Worm (Caenorhabditis elegans): ENCODE measurements around the gene R02F2.10.

The R02F2.10 gene

DNA sequence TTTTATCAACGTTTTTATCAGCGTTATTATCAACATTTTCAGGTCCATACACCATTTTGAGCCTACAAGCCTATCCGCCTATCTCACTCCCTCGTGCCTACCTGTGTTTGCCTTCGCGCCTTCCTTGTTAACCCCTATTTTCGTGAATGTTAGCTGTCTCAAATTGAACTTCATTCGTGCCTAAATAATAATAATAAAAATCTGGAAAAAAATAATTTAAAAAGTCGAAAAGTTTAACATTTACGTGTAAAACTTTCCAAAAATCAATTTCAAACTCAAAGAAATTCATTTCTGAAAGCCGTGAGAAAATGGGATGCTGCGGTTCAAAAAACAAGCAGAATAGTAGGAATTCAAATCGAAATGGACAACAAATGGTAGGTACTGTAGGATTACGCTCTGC, at the start of gene R02F2.10:
R02F2.10 (plus strand) TSS at position 301 of the 400 bp plus-strand sequence.
- no peak for TF ChIP-seq T22C8.4 (GFP tag; IDR thresholded peaks at IDR 0.05)
- no peak for TF ChIP-seq ztf-23 (GFP tag; IDR thresholded peaks at IDR 0.05)
- no peak for TF ChIP-seq tab-1 (GFP tag; IDR thresholded peaks at IDR 0.05)
- no peak for TF ChIP-seq ztf-29 (GFP tag; IDR thresholded peaks at IDR 0.05)
- no peak for TF ChIP-seq klf-2 (GFP tag; conservative IDR thresholded peaks at IDR 0.05)
- no peak for TF ChIP-seq med-1 (GFP tag; optimal IDR thresholded peaks at IDR 0.05; ENCODE audit: insufficient read depth)
- no peak for TF ChIP-seq ref-1 (GFP tag; conservative IDR thresholded peaks at IDR 0.05)
- no peak for TF ChIP-seq cog-1 (tag; optimal IDR thresholded peaks at IDR 0.05)
- TF ChIP-seq flt-1 (GFP tag; IDR thresholded peaks at IDR 0.05) = no peak

ce11 chrIII:5436306-5436705, 41.8 kb upstream of the R02F2.10 start:
- TF ChIP-seq cog-1 (tag; optimal IDR thresholded peaks at IDR 0.05) = no peak
- TF ChIP-seq T22C8.4 (GFP tag; IDR thresholded peaks at IDR 0.05) = no peak
- no peak for TF ChIP-seq med-1 (GFP tag; optimal IDR thresholded peaks at IDR 0.05; ENCODE audit: insufficient read depth)
- TF ChIP-seq tab-1 (GFP tag; IDR thresholded peaks at IDR 0.05) = no peak
- no peak for TF ChIP-seq ztf-29 (GFP tag; IDR thresholded peaks at IDR 0.05)
- TF ChIP-seq ref-1 (GFP tag; conservative IDR thresholded peaks at IDR 0.05) = no peak
- TF ChIP-seq ztf-23 (GFP tag; IDR thresholded peaks at IDR 0.05) = no peak
- no peak for TF ChIP-seq klf-2 (GFP tag; conservative IDR thresholded peaks at IDR 0.05)
- no peak for TF ChIP-seq flt-1 (GFP tag; IDR thresholded peaks at IDR 0.05)

ce11 chrIII:5438064-5438463, 40.0 kb upstream of the R02F2.10 start:
- TF ChIP-seq klf-2 (GFP tag; conservative IDR thresholded peaks at IDR 0.05) (no peak), ref-1 (GFP tag; conservative IDR thresholded peaks at IDR 0.05) (no peak), T22C8.4 (GFP tag; IDR thresholded peaks at IDR 0.05) (no peak), ztf-29 (GFP tag; IDR thresholded peaks at IDR 0.05) (no peak), flt-1 (GFP tag; IDR thresholded peaks at IDR 0.05) (no peak), med-1 (GFP tag; optimal IDR thresholded peaks at IDR 0.05; ENCODE audit: insufficient read depth) (no peak), cog-1 (tag; optimal IDR thresholded peaks at IDR 0.05) (no peak), tab-1 (GFP tag; IDR thresholded peaks at IDR 0.05) (no peak), ztf-23 (GFP tag; IDR thresholded peaks at IDR 0.05) (no peak)

DNA sequence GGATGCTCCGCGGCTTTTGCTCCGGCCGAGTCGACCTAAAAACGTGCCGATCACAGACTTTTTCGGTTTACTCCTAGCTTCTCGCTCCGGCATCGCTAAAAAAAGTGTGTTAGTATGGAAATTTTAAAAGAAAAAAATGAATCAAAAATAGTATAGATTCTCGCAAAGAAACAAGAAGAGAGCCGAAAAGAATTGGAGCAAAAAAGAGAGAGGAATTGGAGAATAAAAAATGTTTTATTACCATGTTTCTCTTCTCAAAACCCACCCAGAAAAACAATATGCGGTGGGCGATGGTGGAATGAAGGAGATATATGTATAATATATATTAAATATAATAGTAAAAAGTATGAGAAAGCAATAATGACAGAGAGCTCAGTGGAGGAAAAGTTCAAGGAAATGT, 37.6 kb upstream of the R02F2.10 start, which contains the start of gene W03A5.6:
W03A5.6 (minus strand) TSS at position 101 of the 400 bp plus-strand sequence.
- TF ChIP-seq klf-2 (GFP tag; conservative IDR thresholded peaks at IDR 0.05) = no peak
- TF ChIP-seq ztf-23 (GFP tag; IDR thresholded peaks at IDR 0.05) = no peak
- TF ChIP-seq med-1 (GFP tag; optimal IDR thresholded peaks at IDR 0.05; ENCODE audit: insufficient read depth) = no peak

- peak; percentile 38 for TF ChIP-seq cog-1 (tag; optimal IDR thresholded peaks at IDR 0.05)
- no peak for TF ChIP-seq ztf-29 (GFP tag; IDR thresholded peaks at IDR 0.05)
- TF ChIP-seq klf-2 (GFP tag; conservative IDR thresholded peaks at IDR 0.05) = no peak
- no peak for TF ChIP-seq med-1 (GFP tag; optimal IDR thresholded peaks at IDR 0.05; ENCODE audit: insufficient read depth)
- no peak for TF ChIP-seq ztf-23 (GFP tag; IDR thresholded peaks at IDR 0.05)
- TF ChIP-seq T22C8.4 (GFP tag; IDR thresholded peaks at IDR 0.05) = peak; percentile 37; the same call in 1 of the 2 replicates
- no peak for TF ChIP-seq ref-1 (GFP tag; conservative IDR thresholded peaks at IDR 0.05)
- no peak for TF ChIP-seq flt-1 (GFP tag; IDR thresholded peaks at IDR 0.05)
- TF ChIP-seq tab-1 (GFP tag; IDR thresholded peaks at IDR 0.05) = no peak
Observed at ce11 chrIII:5442711-5443253, 35.3 kb upstream of the R02F2.10 start, which contains the start of the genes T24G10.2 and disl-2. Gene T24G10.2, minus strand, starts transcription at chrIII:5442761. Gene disl-2, plus strand, starts transcription at chrIII:5443167.

DNA sequence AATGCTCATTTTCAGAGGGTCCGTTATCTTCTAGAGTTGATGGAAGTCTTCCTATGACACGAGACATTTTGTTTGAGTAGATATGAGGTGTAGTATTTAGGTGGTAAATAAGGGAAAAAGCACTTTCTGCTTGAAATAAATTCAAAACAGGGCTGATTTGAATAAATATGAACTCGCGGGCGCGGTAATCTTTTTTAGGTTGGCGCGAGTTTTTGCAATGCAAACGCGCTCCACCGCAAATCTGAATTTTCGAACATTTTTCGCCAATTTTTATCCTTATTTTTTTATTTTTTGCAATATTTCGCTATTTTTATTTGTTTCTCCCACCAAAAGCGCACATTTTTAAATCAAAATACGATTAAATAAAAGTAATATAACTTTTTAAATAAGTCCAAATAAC, 29.9 kb upstream of the R02F2.10 start, which contains the start of gene skpt-1:
skpt-1 (minus strand) TSS at position 219 of the 400 bp plus-strand sequence.
- TF ChIP-seq klf-2 (GFP tag; conservative IDR thresholded peaks at IDR 0.05) (no peak), ztf-23 (GFP tag; IDR thresholded peaks at IDR 0.05) (no peak), T22C8.4 (GFP tag; IDR thresholded peaks at IDR 0.05) (no peak), ztf-29 (GFP tag; IDR thresholded peaks at IDR 0.05) (no peak), ref-1 (GFP tag; conservative IDR thresholded peaks at IDR 0.05) (no peak), tab-1 (GFP tag; IDR thresholded peaks at IDR 0.05) (no peak)

DNA sequence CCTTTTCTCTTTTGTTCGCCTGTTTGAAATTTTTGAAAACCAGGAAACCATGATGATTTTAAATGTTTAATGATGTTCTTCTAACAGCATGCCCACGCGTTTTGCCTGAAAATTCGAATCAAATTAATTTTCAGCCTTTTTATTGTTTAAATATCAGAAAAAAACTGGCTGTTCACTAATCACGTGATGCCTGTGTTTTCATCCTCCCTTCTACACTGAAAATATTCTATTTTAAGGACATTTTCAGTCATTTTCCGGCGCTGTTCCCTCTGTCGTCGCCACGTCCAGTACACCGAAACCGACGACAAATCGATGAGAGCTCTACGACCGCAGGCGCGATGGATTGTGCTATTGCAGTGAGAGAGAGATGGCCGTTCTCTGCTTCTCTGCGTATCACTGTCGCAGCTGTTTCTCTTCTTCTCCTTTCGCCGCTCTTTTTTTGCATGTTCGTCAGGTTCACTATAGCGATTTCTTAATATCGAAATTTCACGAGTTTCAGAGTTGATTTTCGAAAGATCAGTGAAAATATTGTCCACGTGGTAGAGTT, 28.3 kb upstream of the R02F2.10 start, which contains the start of gene F48E8.8:
F48E8.8 (minus strand) TSS at position 51 of the 547 bp plus-strand sequence.
- TF ChIP-seq T22C8.4 (GFP tag; IDR thresholded peaks at IDR 0.05) (peak; percentile 56), cog-1 (tag; optimal IDR thresholded peaks at IDR 0.05) (no peak)

ce11 chrIII:5450430-5450829, 27.7 kb upstream of the R02F2.10 start, which contains the start of gene paa-1:
Gene paa-1, plus strand, starts transcription at chrIII:5450730.
- TF ChIP-seq klf-2 (GFP tag; conservative IDR thresholded peaks at IDR 0.05) = no peak
- TF ChIP-seq ref-1 (GFP tag; conservative IDR thresholded peaks at IDR 0.05) = no peak
- no peak for TF ChIP-seq med-1 (GFP tag; optimal IDR thresholded peaks at IDR 0.05; ENCODE audit: insufficient read depth)
- no peak for TF ChIP-seq T22C8.4 (GFP tag; IDR thresholded peaks at IDR 0.05)
- TF ChIP-seq flt-1 (GFP tag; IDR thresholded peaks at IDR 0.05) = no peak

- TF ChIP-seq med-1 (GFP tag; optimal IDR thresholded peaks at IDR 0.05; ENCODE audit: insufficient read depth) = no peak
- no peak for TF ChIP-seq T22C8.4 (GFP tag; IDR thresholded peaks at IDR 0.05)
Observed at ce11 chrIII:5453290-5453689, 24.8 kb upstream of the R02F2.10 start, which contains the start of gene F48E8.4. Gene F48E8.4, plus strand, starts transcription at chrIII:5453590.

ce11 chrIII:5461079-5461478, 17.0 kb upstream of the R02F2.10 start, which contains the start of gene F48E8.3:
Gene F48E8.3, plus strand, starts transcription at chrIII:5461379.
- TF ChIP-seq ztf-29 (GFP tag; IDR thresholded peaks at IDR 0.05) = no peak
- no peak for TF ChIP-seq T22C8.4 (GFP tag; IDR thresholded peaks at IDR 0.05)
- no peak for TF ChIP-seq ztf-23 (GFP tag; IDR thresholded peaks at IDR 0.05)
- no peak for TF ChIP-seq klf-2 (GFP tag; conservative IDR thresholded peaks at IDR 0.05)
- TF ChIP-seq tab-1 (GFP tag; IDR thresholded peaks at IDR 0.05) = no peak
- TF ChIP-seq flt-1 (GFP tag; IDR thresholded peaks at IDR 0.05) = no peak
